Fruit fly (Drosophila melanogaster): ENCODE results near the gene CG12069.

CG12069 gene

DNA sequence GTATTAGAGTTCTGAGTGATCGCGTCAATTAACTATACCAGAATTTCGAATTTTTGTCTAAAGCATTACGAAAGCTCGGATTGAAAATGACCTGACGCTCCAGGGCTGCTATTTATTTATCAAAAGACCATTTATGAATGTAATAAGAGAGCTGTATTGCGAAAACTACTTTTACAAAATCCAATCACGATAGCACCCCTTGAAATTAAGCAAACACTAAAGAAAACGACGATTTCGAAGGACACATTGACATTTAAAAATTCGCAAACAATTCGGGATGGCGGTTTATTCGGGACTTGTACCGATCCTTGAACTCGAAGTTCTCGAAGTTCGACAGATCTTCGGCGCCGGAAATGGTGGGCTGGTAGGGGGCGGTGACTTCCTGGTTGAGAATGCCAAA is at the start of gene CG12069:
CG12069 (minus strand) TSS at position 101 of the 400 bp plus-strand sequence.
- no peak for TF ChIP-seq h (optimal IDR thresholded peaks at IDR 0.05)
- no peak for TF ChIP-seq Myc (optimal IDR thresholded peaks at IDR 0.05)

DNA sequence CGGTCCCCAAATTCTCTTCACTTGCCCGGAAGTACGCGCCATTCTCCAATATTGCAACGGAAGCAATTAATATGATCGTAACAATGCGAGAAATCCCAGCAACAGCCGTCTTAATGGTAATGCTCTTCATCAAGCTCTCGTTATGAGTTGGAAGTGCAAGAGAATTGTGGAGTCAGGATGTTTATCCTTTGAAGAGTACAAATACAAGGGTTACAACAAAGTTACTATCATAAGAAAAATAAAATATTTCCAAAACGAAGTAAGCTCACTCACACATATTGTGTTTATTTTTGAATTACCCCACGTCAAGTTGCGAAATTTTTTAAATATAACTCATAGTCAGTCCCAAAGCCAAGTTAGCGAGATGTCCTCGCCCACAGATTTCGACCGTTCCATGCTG is 47.3 kb upstream of the CG12069 start, which contains the start of gene CG15543:
CG15543 (plus strand) TSS at position 301 of the 400 bp plus-strand sequence.
- TF ChIP-seq psq (optimal IDR thresholded peaks at IDR 0.05) (no peak), ttk (optimal IDR thresholded peaks at IDR 0.05) (no peak)

DNA sequence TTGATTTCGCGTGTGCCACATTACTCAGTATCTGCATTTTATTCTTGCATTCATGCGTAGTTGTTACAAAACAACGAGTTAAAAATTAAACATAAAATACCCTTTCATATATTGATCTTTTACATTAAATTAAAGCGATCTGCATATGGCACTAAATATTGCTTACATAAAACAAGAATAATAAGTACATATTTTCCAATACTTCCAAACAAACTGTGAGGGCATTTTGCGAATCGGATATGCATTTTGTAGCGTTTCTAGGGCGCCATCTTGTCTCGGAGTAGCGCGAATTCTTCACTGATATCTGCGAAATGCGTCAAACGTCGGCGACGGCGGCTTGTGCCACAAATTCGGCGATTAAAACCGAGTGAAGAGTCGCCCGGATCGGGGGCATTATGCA is 46.1 kb upstream of the CG12069 start:
- TF ChIP-seq h (optimal IDR thresholded peaks at IDR 0.05) (no peak), insv (optimal IDR thresholded peaks at IDR 0.05) (no peak), ttk (optimal IDR thresholded peaks at IDR 0.05) (no peak), Myc (optimal IDR thresholded peaks at IDR 0.05) (no peak), psq (optimal IDR thresholded peaks at IDR 0.05) (no peak), Sin3A (optimal IDR thresholded peaks at IDR 0.05) (no peak)

DNA sequence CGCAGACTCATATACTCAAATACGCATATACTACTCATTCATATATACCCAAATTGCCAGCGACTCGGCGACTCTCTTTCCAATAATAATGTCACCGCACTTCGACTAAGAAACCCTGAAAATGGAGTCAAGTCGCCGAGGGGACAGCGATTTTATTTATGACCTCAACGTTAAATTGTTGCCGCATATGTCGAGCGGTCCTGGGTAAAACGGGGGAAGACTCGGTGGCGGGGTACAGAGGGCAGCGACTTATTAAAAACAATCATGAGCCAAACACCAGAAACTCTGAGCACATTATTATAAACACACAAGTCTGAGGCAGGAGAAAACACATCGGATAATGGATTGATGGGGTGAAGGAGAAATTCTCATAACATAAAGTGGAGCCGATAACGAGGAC is 39.7 kb upstream of the CG12069 start:
- TF ChIP-seq ttk (optimal IDR thresholded peaks at IDR 0.05) (no peak), insv (optimal IDR thresholded peaks at IDR 0.05) (no peak), Sin3A (optimal IDR thresholded peaks at IDR 0.05) (no peak), h (optimal IDR thresholded peaks at IDR 0.05) (no peak)

DNA sequence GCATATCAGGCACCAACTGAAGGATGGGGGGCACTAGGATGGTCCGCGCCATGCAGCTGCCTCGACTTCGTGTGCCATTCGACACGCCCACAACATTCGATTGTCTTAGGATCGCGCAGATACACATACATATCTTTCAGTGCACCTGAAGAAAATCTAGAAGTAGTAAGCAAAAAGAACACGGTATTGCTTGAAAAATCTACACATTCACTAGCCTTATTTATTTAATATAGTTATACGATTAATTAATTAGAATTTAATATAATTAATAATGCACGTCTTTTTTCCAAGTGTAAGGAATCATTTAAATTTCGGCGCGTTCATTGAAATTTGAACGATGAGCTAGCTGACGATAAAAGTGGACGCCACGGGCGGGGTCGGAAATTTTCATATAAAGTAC is 39.3 kb upstream of the CG12069 start:
- TF ChIP-seq Myc (optimal IDR thresholded peaks at IDR 0.05) (no peak), ttk (optimal IDR thresholded peaks at IDR 0.05) (no peak), insv (optimal IDR thresholded peaks at IDR 0.05) (no peak), psq (optimal IDR thresholded peaks at IDR 0.05) (no peak), h (optimal IDR thresholded peaks at IDR 0.05) (no peak)

DNA sequence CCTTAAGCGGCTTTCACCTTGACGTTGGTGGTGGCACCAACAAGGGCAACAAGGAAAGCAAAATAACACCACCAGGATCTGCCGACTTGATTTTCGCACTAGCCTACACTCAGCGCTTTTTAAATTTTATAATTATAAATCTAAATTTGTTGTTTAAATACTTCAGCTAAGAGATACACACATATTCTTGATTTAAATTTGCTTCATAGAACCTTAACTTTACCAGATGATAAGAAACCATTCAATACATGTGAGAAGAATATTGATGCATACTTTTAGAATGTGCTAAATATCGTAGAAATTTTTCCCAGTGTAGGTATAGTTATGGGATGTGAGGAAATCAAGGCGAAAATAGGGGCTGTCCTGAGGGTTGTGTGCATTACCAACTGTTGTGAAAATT is 37.8 kb upstream of the CG12069 start:
- TF ChIP-seq Sin3A (optimal IDR thresholded peaks at IDR 0.05): no peak
- no peak for TF ChIP-seq psq (optimal IDR thresholded peaks at IDR 0.05)
- no peak for TF ChIP-seq Myc (optimal IDR thresholded peaks at IDR 0.05)
- TF ChIP-seq insv (optimal IDR thresholded peaks at IDR 0.05): no peak
- no peak for TF ChIP-seq ttk (optimal IDR thresholded peaks at IDR 0.05)
- TF ChIP-seq h (optimal IDR thresholded peaks at IDR 0.05): no peak

DNA sequence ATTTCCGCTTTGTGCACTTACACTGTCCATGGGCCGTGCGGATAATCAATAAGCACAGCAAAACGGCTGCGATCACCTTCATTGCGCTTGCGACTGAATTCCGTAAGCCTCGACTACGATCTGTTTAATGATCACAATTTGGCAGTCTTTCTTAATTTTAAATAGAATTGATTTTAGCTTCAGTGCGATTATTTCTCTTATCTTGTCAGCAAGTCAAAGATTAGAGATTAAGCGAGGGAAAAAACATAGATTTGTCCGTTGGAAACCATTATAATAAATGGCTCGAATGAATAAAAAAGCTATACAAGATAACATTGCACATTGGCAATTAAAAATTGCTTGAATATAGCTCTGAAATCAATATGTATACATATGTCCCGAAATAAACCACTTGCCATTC is 35.8 kb upstream of the CG12069 start, which contains the start of gene CG11313:
CG11313 (minus strand) TSS at position 101 of the 400 bp plus-strand sequence.
- TF ChIP-seq insv (optimal IDR thresholded peaks at IDR 0.05) (no peak), Myc (optimal IDR thresholded peaks at IDR 0.05) (no peak), psq (optimal IDR thresholded peaks at IDR 0.05) (no peak), ttk (optimal IDR thresholded peaks at IDR 0.05) (no peak), h (optimal IDR thresholded peaks at IDR 0.05) (no peak), Sin3A (optimal IDR thresholded peaks at IDR 0.05) (no peak)

DNA sequence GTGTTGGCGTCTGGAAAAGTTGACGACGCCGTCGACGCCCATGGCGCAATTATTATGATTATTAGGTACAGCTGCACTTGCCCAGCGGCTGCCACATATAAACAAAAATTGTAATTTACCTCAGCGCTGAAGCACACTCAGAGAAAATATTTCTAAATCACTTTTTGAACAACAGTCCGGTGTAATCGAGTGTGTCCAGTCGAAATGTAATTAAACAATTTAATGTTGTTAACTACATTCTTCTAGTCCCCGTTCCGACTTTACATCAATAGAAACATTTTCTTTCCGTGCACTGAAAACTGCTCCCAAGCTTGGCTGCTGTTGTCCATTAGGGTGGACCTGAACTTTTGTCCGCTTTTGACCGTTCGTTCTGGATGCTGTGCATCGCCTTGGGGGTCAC is 33.7 kb upstream of the CG12069 start:
- TF ChIP-seq ttk (optimal IDR thresholded peaks at IDR 0.05): no peak
- no peak for TF ChIP-seq psq (optimal IDR thresholded peaks at IDR 0.05)
- no peak for TF ChIP-seq Sin3A (optimal IDR thresholded peaks at IDR 0.05)
- no peak for TF ChIP-seq h (optimal IDR thresholded peaks at IDR 0.05)
- TF ChIP-seq insv (optimal IDR thresholded peaks at IDR 0.05): no peak

DNA sequence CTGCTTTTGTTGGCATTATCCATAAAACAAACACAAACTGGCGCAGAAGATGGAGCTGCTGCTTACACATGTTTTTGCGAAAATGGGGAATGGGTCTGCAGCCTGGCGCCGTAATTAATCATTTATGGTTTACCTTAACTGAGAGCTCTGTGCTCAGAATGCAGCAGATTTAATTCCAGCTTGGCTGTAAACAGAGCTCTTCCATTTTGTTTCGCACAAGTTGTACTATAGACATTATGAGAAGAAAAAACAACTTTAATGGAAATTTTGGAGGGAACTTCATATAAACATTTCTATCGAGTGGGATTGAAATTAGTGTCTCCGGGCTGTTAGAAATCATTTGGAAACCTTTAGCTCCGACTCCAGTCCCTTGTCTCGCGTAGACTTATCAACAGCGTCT is 30.5 kb upstream of the CG12069 start, which contains the start of gene eIF4H2:
eIF4H2 (plus strand) TSS at position 301 of the 400 bp plus-strand sequence.
- TF ChIP-seq insv (optimal IDR thresholded peaks at IDR 0.05): no peak
- TF ChIP-seq Myc (optimal IDR thresholded peaks at IDR 0.05): no peak
- TF ChIP-seq psq (optimal IDR thresholded peaks at IDR 0.05): no peak

DNA sequence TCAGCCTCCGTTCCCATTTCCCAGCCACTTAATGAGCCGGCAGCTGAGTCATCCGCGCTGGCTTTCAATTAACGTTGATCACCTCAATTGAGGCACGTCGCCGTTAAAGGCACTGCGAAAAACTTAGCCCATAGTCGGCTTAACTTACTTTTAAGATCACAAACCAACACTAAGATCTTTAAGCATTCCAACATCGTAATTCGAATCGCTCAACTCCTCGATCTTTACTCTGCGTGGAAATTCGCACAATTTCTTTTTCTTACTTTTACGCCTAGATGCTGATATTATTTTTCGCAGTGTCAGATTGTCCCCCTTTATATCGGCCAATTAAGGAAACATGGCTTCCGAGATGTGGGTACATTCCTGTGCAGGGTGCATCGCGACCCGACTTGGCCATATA is 27.1 kb upstream of the CG12069 start:
- no peak for TF ChIP-seq h (optimal IDR thresholded peaks at IDR 0.05)
- TF ChIP-seq ttk (optimal IDR thresholded peaks at IDR 0.05): no peak
- no peak for TF ChIP-seq insv (optimal IDR thresholded peaks at IDR 0.05)
- no peak for TF ChIP-seq Sin3A (optimal IDR thresholded peaks at IDR 0.05)
- TF ChIP-seq Myc (optimal IDR thresholded peaks at IDR 0.05): no peak
- TF ChIP-seq psq (optimal IDR thresholded peaks at IDR 0.05): no peak

DNA sequence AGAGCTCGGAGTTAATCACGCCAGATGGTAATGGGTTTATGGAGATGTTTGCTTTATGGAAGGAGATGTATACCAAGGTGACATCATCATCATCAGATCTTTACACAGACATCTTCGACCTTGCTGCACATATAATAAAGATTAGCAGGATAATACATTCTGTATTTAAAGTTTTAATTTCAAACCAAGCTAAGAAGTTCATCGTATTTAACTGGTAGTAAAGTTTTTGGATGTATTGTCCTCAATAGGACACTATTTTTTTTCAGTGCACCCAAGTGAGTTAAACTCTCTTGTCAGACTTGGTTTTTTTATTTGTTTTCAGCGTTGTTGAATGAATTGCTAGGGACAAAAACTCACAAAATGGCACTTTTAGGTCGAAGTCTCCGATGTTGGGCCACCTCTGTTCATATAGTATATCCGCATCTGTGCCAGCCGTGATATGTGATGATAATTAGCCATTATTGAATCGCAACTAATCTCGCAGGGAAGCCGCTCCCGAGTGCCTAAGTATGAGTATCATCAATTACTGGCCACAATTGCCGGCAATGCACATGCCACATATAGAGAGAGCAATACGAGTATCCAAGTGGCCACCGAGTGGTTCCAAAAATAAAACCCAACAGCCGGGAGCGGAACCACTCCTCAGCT is 26.0 kb upstream of the CG12069 start:
- TF ChIP-seq Sin3A (optimal IDR thresholded peaks at IDR 0.05) (no peak), ttk (optimal IDR thresholded peaks at IDR 0.05) (no peak), psq (optimal IDR thresholded peaks at IDR 0.05) (no peak), insv (optimal IDR thresholded peaks at IDR 0.05) (no peak), h (optimal IDR thresholded peaks at IDR 0.05) (no peak), Myc (optimal IDR thresholded peaks at IDR 0.05) (no peak)

DNA sequence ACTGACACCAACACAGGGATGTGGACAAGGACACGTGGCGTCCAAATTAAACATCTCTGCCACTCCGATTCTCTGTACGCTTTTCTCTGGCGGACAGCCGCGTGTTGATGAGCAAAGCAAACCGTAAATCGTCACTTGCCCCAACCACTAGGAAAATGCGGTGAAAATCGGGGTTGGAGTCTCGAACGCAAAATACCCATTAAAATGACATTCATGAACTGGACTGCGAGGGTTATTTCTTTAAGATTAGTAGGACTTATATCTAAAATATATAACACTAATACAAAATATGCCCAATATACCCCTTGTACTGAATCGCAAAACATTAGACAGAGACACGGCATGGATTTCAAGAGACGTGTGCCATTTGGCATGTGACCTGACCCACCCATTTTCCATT is 23.1 kb upstream of the CG12069 start:
- no peak for TF ChIP-seq Myc (optimal IDR thresholded peaks at IDR 0.05)
- no peak for TF ChIP-seq insv (optimal IDR thresholded peaks at IDR 0.05)
- TF ChIP-seq h (optimal IDR thresholded peaks at IDR 0.05): no peak
- no peak for TF ChIP-seq ttk (optimal IDR thresholded peaks at IDR 0.05)
- TF ChIP-seq Sin3A (optimal IDR thresholded peaks at IDR 0.05): no peak

DNA sequence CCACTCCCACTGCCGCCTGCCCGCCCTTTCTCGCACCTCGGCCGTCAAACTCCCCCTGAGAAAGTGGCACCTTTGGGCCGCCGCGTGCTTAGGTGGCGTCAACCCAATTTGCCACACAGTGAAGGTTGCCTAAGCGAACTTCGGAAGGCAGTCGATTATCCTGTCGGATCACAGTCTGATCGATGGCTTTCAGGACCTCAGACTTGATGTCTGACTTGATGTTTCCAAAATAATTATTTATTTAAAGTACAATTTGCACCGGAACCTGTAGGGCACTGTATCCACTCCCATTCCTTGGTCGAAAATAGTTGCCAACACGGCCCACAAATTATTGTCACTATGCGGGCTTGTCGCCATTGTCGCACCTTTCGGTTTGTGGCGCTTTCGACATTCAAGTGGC is 19.1 kb upstream of the CG12069 start:
- no peak for TF ChIP-seq Myc (optimal IDR thresholded peaks at IDR 0.05)
- TF ChIP-seq Sin3A (optimal IDR thresholded peaks at IDR 0.05): no peak

DNA sequence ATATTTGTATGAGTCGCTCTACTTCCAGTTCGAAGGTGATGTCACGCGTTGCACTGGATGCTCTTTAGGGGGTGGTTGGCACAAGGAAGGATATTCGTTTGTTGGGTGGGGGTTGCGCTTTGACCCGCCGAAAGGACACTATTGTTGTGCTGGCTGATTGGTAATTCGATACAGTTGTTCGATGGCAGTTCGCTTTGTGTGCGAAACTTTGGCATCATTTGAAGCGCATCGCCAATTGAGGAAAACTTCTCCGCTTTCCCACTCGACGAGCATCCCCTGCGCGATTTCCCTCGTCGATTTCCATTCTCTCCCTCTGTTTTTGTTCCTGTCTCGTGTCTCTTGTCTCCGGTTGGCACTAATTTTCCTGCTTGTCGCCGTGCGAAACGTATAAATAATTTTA is 15.1 kb upstream of the CG12069 start:
- TF ChIP-seq Myc (optimal IDR thresholded peaks at IDR 0.05) (no peak), psq (optimal IDR thresholded peaks at IDR 0.05) (no peak), Sin3A (optimal IDR thresholded peaks at IDR 0.05) (no peak), ttk (optimal IDR thresholded peaks at IDR 0.05) (no peak), h (optimal IDR thresholded peaks at IDR 0.05) (no peak), insv (optimal IDR thresholded peaks at IDR 0.05) (no peak)
